Worm (Caenorhabditis elegans) whole organism, L3 larva: ENCODE measurements around the gene D2089.8.

Experiments used
- R02D3.7 ChIP-seq: fragments of 150-350 bp; optimal IDR thresholded peaks from 2 replicates; lab custom pipeline; 2014; ENCODE audit warnings: missing biosample characterization, missing genetic modification characterization
- ZK546.5 ChIP-seq: sonication (generic microtip); optimal IDR thresholded peaks from 2 replicates; lab custom pipeline; 2017; ENCODE audit warnings: missing biosample characterization, missing genetic modification characterization
- ama-1 ChIP-seq: fragments of 150-350 bp; optimal IDR thresholded peaks from 2 replicates; lab custom pipeline; 2018
- ceh-16 ChIP-seq: sonication (generic microtip); optimal IDR thresholded peaks from 2 replicates; lab custom pipeline; 2017; ENCODE audit warnings: missing biosample characterization, missing genetic modification characterization
- elt-2 ChIP-seq: sonication (generic microtip); optimal IDR thresholded peaks from 2 replicates; lab custom pipeline; 2016; ENCODE audit warnings: missing genetic modification reagents, mild to moderate bottlenecking, missing genetic modification characterization, missing compliant biosample characterization
- elt-3 ChIP-seq, 3 experiments: fragments of 150-350 bp in 1 of 3; sonication (generic microtip) in 2 of 3; optimal IDR thresholded peaks; 2 replicates in 2 of 3; 4 replicates in 1 of 3; lab custom pipeline; 2014 to 2017; ENCODE audit warnings: missing biosample characterization in 3 of 3, missing genetic modification characterization in 3 of 3
- fos-1 ChIP-seq: fragments of 150-350 bp; optimal IDR thresholded peaks from 2 replicates; lab custom pipeline; 2014; ENCODE audit warnings: missing biosample characterization, missing genetic modification characterization
- jun-1 ChIP-seq: fragments of 150-350 bp; optimal IDR thresholded peaks from 2 replicates; lab custom pipeline; 2014; ENCODE audit warnings: missing biosample characterization, missing genetic modification reagents, missing genetic modification characterization
- lin-15B ChIP-seq: fragments of 150-350 bp; optimal IDR thresholded peaks from 2 replicates; lab custom pipeline; 2014; ENCODE audit warnings: missing biosample characterization, missing genetic modification characterization
- lsy-12 ChIP-seq: sonication (generic microtip); optimal IDR thresholded peaks from 2 replicates; lab custom pipeline; 2016; ENCODE audit warnings: mild to moderate bottlenecking, missing genetic modification characterization, missing compliant biosample characterization
- mdl-1 ChIP-seq: fragments of 150-350 bp; optimal IDR thresholded peaks from 2 replicates; lab custom pipeline; 2014; ENCODE audit warnings: missing biosample characterization, missing genetic modification characterization
- nhr-11 ChIP-seq: fragments of 150-350 bp; optimal IDR thresholded peaks from 2 replicates; lab custom pipeline; 2014; ENCODE audit warnings: missing biosample characterization, missing genetic modification characterization
- nhr-23 ChIP-seq: fragments of 150-350 bp; optimal IDR thresholded peaks from 2 replicates; lab custom pipeline; 2014; ENCODE audit warnings: missing biosample characterization, missing genetic modification reagents, missing genetic modification characterization
- nhr-25 ChIP-seq: sonication (generic microtip); optimal IDR thresholded peaks from 2 replicates; lab custom pipeline; 2017; ENCODE audit warnings: missing biosample characterization, missing genetic modification characterization
- nhr-67 ChIP-seq: fragments of 150-350 bp; optimal IDR thresholded peaks from 2 replicates; lab custom pipeline; 2014; ENCODE audit warnings: missing biosample characterization, missing genetic modification characterization
- pha-4 ChIP-seq: fragments of 150-350 bp; optimal IDR thresholded peaks from 2 replicates; lab custom pipeline; 2014; ENCODE audit warnings: missing biosample characterization, missing genetic modification reagents, missing genetic modification characterization
- pqm-1 ChIP-seq: fragments of 150-350 bp; optimal IDR thresholded peaks from 2 replicates; lab custom pipeline; 2017; ENCODE audit warnings: missing biosample characterization, missing genetic modification characterization, inconsistent platforms
- sea-2 ChIP-seq: fragments of 150-350 bp; sonication (generic microtip); optimal IDR thresholded peaks from 4 replicates; lab custom pipeline; 2014; ENCODE audit warnings: missing biosample characterization, missing genetic modification reagents, missing genetic modification characterization
- unc-62 ChIP-seq: fragments of 150-350 bp; sonication (generic microtip); optimal IDR thresholded peaks from 4 replicates; lab custom pipeline; 2014; ENCODE audit warnings: missing biosample characterization, missing genetic modification reagents, missing genetic modification characterization
- zag-1 ChIP-seq: fragments of 150-350 bp; optimal IDR thresholded peaks from 2 replicates; lab custom pipeline; 2014; ENCODE audit warnings: missing biosample characterization, missing genetic modification characterization
- ztf-11 ChIP-seq: fragments of 150-350 bp; optimal IDR thresholded peaks from 2 replicates; lab custom pipeline; 2014; ENCODE audit warnings: missing biosample characterization, missing genetic modification characterization
- ztf-4 ChIP-seq: fragments of 150-350 bp; optimal IDR thresholded peaks from 2 replicates; lab custom pipeline; 2014; ENCODE audit warnings: missing biosample characterization, missing genetic modification characterization

Gene D2089.8

ce11 chrII:10627086-10627485 is 35.5 kb downstream of the D2089.8 start:
- TF ChIP-seq mdl-1 (tag; lab: Kevin White, UChicago) (no peak), pqm-1 (tag; lab: Kevin White, UChicago) (peak; percentile 38), ztf-11 (tag; lab: Kevin White, UChicago) (no peak), elt-3 (tag; optimal IDR thresholded peaks at IDR 0.05; lab: Kevin White, UChicago) (no peak), lin-15B (tag; lab: Kevin White, UChicago) (no peak), jun-1 (tag; lab: Kevin White, UChicago) (peak; percentile 38), zag-1 (no peak), unc-62 (no peak), pha-4 (tag; lab: Kevin White, UChicago) (no peak), lsy-12 (tag; lab: Kevin White, UChicago) (no peak), nhr-23 (no peak), elt-2 (tag; lab: Kevin White, UChicago) (peak; percentile 84), nhr-11 (tag; lab: Kevin White, UChicago) (no peak), ZK546.5 (tag; lab: Kevin White, UChicago) (no peak), sea-2 (no peak)

ce11 chrII:10621965-10622364 is 40.6 kb downstream of the D2089.8 start, which contains the start of gene cutl-9:
Gene cutl-9, plus strand, starts transcription at chrII:10622265.
- TF ChIP-seq jun-1 (tag; lab: Kevin White, UChicago) (no peak), nhr-25 (no peak)

ce11 chrII:10618157-10618556 is 44.4 kb downstream of the D2089.8 start, which contains the start of gene C14A4.13:
Gene C14A4.13, plus strand, starts transcription at chrII:10618457.
- no peak for TF ChIP-seq jun-1 (tag; lab: Kevin White, UChicago)
- no peak for TF ChIP-seq ztf-4
- no peak for TF ChIP-seq fos-1 (tag; lab: Kevin White, UChicago)
- no peak for TF ChIP-seq ama-1 (lab: Kevin White, UChicago)
- no peak for TF ChIP-seq pha-4 (tag; lab: Kevin White, UChicago)

ce11 chrII:10612743-10613142 is 49.8 kb downstream of the D2089.8 start, which contains the start of gene C14A4.12:
Gene C14A4.12, plus strand, starts transcription at chrII:10613043.
- TF ChIP-seq R02D3.7 (tag; lab: Kevin White, UChicago) = no peak
- TF ChIP-seq ceh-16 (tag; lab: Kevin White, UChicago) = no peak
- TF ChIP-seq nhr-67 (tag; lab: Kevin White, UChicago) = no peak
- TF ChIP-seq pha-4 (tag; lab: Kevin White, UChicago) = peak; percentile 90
